Fruit fly (Drosophila melanogaster) whole organism, embryonic: Measurements from ENCODE around the gene Sec23.

ENCODE experiments used
- Ada2b ChIP-seq: fragments of 200-800 bp; sonication (Bioruptor generic); IDR thresholded peaks from 2 replicates; pipeline ENCODE4 v1.3.6; 2022; ENCODE audit warnings: missing biosample characterization, missing genetic modification characterization
- CG10462 ChIP-seq: fragments of 200-800 bp; sonication (Bioruptor generic); optimal IDR thresholded peaks from 2 replicates; lab custom pipeline; 2016; ENCODE audit warnings: missing biosample characterization, missing genetic modification characterization
- CG11093 ChIP-seq: fragments of 200-800 bp; sonication (Bioruptor generic); IDR thresholded peaks from 3 replicates; pipeline ENCODE4 v1.3.6; 2022; ENCODE audit warnings: missing biosample characterization, missing genetic modification characterization
- CG14710 ChIP-seq: fragments of 200-800 bp; sonication (Bioruptor generic); optimal IDR thresholded peaks from 3 replicates; lab custom pipeline; 2019; ENCODE audit warnings: missing biosample characterization, mild to moderate bottlenecking, missing genetic modification characterization, moderate library complexity
- CG15514 ChIP-seq: fragments of 200-800 bp; sonication (Bioruptor generic); optimal IDR thresholded peaks from 3 replicates; lab custom pipeline; 2017; ENCODE audit warnings: missing biosample characterization, missing genetic modification characterization, mild to moderate bottlenecking, moderate library complexity, missing genetic modification reagents
- CG15601 ChIP-seq: fragments of 200-800 bp; sonication (Bioruptor generic); optimal IDR thresholded peaks from 3 replicates; lab custom pipeline; 2019; ENCODE audit warnings: missing biosample characterization, mild to moderate bottlenecking, missing genetic modification characterization, moderate library complexity
- CG1603 ChIP-seq: fragments of 200-800 bp; sonication (Bioruptor generic); optimal IDR thresholded peaks from 2 replicates; lab custom pipeline; 2019; ENCODE audit warnings: missing biosample characterization, mild to moderate bottlenecking, missing genetic modification characterization, moderate library complexity
- CG17328 ChIP-seq: fragments of 200-800 bp; sonication (Bioruptor generic); IDR thresholded peaks from 2 replicates; pipeline ENCODE4 v1.3.6; 2022; ENCODE audit warnings: missing biosample characterization, missing genetic modification characterization
- CG2199 ChIP-seq: fragments of 200-800 bp; sonication (Bioruptor generic); IDR thresholded peaks from 3 replicates; pipeline ENCODE4 v1.3.6; 2022; ENCODE audit warnings: missing biosample characterization, missing genetic modification characterization
- CG31224 ChIP-seq: fragments of 200-800 bp; sonication (Bioruptor generic); IDR thresholded peaks from 2 replicates; pipeline ENCODE4 v1.3.6; 2022; ENCODE audit warnings: missing biosample characterization, missing genetic modification characterization
- CG34224 ChIP-seq: fragments of 200-800 bp; sonication (Bioruptor generic); IDR thresholded peaks from 3 replicates; pipeline ENCODE4 v1.3.6; 2022; ENCODE audit warnings: missing biosample characterization, missing genetic modification characterization; ENCODE audit not compliant: partially characterized antibody
- CG42726 ChIP-seq: fragments of 200-800 bp; sonication (Bioruptor generic); IDR thresholded peaks from 2 replicates; pipeline ENCODE4 v1.3.6; 2022; ENCODE audit warnings: missing biosample characterization, missing genetic modification characterization; ENCODE audit not compliant: partially characterized antibody
- CG4328 ChIP-seq: fragments of 200-800 bp; sonication (Bioruptor generic); optimal IDR thresholded peaks from 3 replicates; lab custom pipeline; 2017; ENCODE audit warnings: missing biosample characterization, missing genetic modification reagents, missing genetic modification characterization
- CG5953 ChIP-seq: fragments of 200-800 bp; sonication (Bioruptor generic); IDR thresholded peaks from 2 replicates; pipeline ENCODE4 v1.3.6; 2022; ENCODE audit warnings: missing biosample characterization, missing genetic modification characterization
- CG7357 ChIP-seq: fragments of 200-800 bp; sonication (Bioruptor generic); IDR thresholded peaks from 3 replicates; pipeline ENCODE4 v1.3.6; 2022; ENCODE audit warnings: missing biosample characterization, missing genetic modification characterization
- CG8359 ChIP-seq: fragments of 200-800 bp; sonication (Bioruptor generic); optimal IDR thresholded peaks from 2 replicates; lab custom pipeline; 2017; ENCODE audit warnings: missing biosample characterization, mild to moderate bottlenecking, missing genetic modification characterization, borderline replicate concordance
- CG8388 ChIP-seq: fragments of 200-800 bp; sonication (Bioruptor generic); optimal IDR thresholded peaks from 2 replicates; lab custom pipeline; 2019; ENCODE audit warnings: missing biosample characterization, mild to moderate bottlenecking, missing genetic modification characterization, moderate library complexity
- CG8924 ChIP-seq: fragments of 200-800 bp; optimal IDR thresholded peaks from 3 replicates; lab custom pipeline; 2019; ENCODE audit warnings: missing biosample characterization, mild to moderate bottlenecking, missing genetic modification characterization, moderate library complexity
- CG9437 ChIP-seq: fragments of 200-800 bp; sonication (Bioruptor generic); optimal IDR thresholded peaks from 2 replicates; lab custom pipeline; 2018; ENCODE audit warnings: missing biosample characterization, mild to moderate bottlenecking, missing genetic modification characterization
- CG9797 ChIP-seq: fragments of 200-800 bp; sonication (Bioruptor generic); optimal IDR thresholded peaks from 3 replicates; lab custom pipeline; 2018; ENCODE audit warnings: missing biosample characterization, mild to moderate bottlenecking, missing genetic modification characterization
- CG9876 ChIP-seq: fragments of 200-800 bp; sonication (Bioruptor generic); optimal IDR thresholded peaks from 2 replicates; lab custom pipeline; 2016; ENCODE audit warnings: missing biosample characterization, missing genetic modification characterization
- Camta ChIP-seq: fragments of 200-800 bp; sonication (Bioruptor generic); optimal IDR thresholded peaks from 2 replicates; lab custom pipeline; 2016; ENCODE audit warnings: missing biosample characterization, missing genetic modification characterization
- Deaf1 ChIP-seq: fragments of 200-800 bp; optimal IDR thresholded peaks from 3 replicates; lab custom pipeline; 2019; ENCODE audit warnings: missing biosample characterization, mild to moderate bottlenecking, missing genetic modification characterization, moderate library complexity
- Elba2 ChIP-seq: fragments of 200-800 bp; sonication (Bioruptor generic); optimal IDR thresholded peaks from 3 replicates; lab custom pipeline; 2016; ENCODE audit warnings: missing biosample characterization, missing genetic modification characterization
- Ets97D ChIP-seq: fragments of 200-800 bp; sonication (Bioruptor generic); optimal IDR thresholded peaks from 3 replicates; lab custom pipeline; 2016; ENCODE audit warnings: missing biosample characterization, missing genetic modification characterization
- H2.0 ChIP-seq: fragments of 200-800 bp; sonication (Bioruptor generic); IDR thresholded peaks from 2 replicates; pipeline ENCODE4 v1.3.6; 2022; ENCODE audit warnings: missing biosample characterization, missing genetic modification characterization
- Jarid2 ChIP-seq: fragments of 200-800 bp; sonication (Bioruptor generic); optimal IDR thresholded peaks from 3 replicates; lab custom pipeline; 2017; ENCODE audit warnings: mild to moderate bottlenecking, missing biosample characterization, missing genetic modification reagents, missing genetic modification characterization
- Mad ChIP-seq: fragments of 200-800 bp; sonication (Bioruptor generic); optimal IDR thresholded peaks from 2 replicates; lab custom pipeline; 2016; ENCODE audit warnings: missing biosample characterization, missing genetic modification characterization
- Opbp ChIP-seq: fragments of 200-800 bp; sonication (Bioruptor generic); IDR thresholded peaks from 3 replicates; pipeline ENCODE4 v1.3.6; 2022; ENCODE audit warnings: missing biosample characterization, missing genetic modification characterization; ENCODE audit not compliant: partially characterized antibody
- Rfx ChIP-seq: fragments of 200-800 bp; sonication (Bioruptor generic); IDR thresholded peaks from 2 replicates; pipeline ENCODE4 v1.3.6; 2022; ENCODE audit warnings: missing biosample characterization, missing genetic modification characterization
- Sry-β ChIP-seq: fragments of 200-800 bp; sonication (Bioruptor generic); optimal IDR thresholded peaks from 2 replicates; lab custom pipeline; 2018; ENCODE audit warnings: missing biosample characterization, mild to moderate bottlenecking, missing genetic modification characterization, moderate library complexity
- Taf1 ChIP-seq: fragments of 200-800 bp; sonication (Bioruptor generic); IDR thresholded peaks from 2 replicates; pipeline ENCODE4 v1.3.6; 2022; ENCODE audit warnings: missing biosample characterization, missing genetic modification characterization
- ara ChIP-seq: fragments of 200-800 bp; sonication (Bioruptor generic); IDR thresholded peaks from 2 replicates; pipeline ENCODE4 v1.3.6; 2022; ENCODE audit warnings: missing biosample characterization, missing genetic modification characterization
- chm ChIP-seq: fragments of 200-800 bp; sonication (Bioruptor generic); IDR thresholded peaks from 2 replicates; pipeline ENCODE4 v1.3.6; 2022; ENCODE audit warnings: missing biosample characterization, missing genetic modification characterization
- ftz-f1 ChIP-seq: fragments of 200-800 bp; sonication (Bioruptor generic); optimal IDR thresholded peaks from 2 replicates; lab custom pipeline; 2016; ENCODE audit warnings: missing biosample characterization, missing genetic modification characterization
- gro ChIP-seq: fragments of 200-800 bp; sonication (Bioruptor generic); optimal IDR thresholded peaks from 2 replicates; lab custom pipeline; 2016; ENCODE audit warnings: missing biosample characterization, missing genetic modification characterization
- hbn ChIP-seq: fragments of 200-800 bp; sonication (Bioruptor generic); IDR thresholded peaks from 2 replicates; pipeline ENCODE4 v1.3.6; 2022; ENCODE audit warnings: missing biosample characterization, missing genetic modification characterization; ENCODE audit not compliant: partially characterized antibody
- inv ChIP-seq: fragments of 200-800 bp; sonication (Bioruptor generic); IDR thresholded peaks from 2 replicates; pipeline ENCODE4 v1.3.6; 2022; ENCODE audit warnings: missing biosample characterization, missing genetic modification characterization; ENCODE audit not compliant: partially characterized antibody
- lab ChIP-seq: fragments of 200-800 bp; sonication (Bioruptor generic); optimal IDR thresholded peaks from 3 replicates; lab custom pipeline; 2017; ENCODE audit warnings: missing biosample characterization, missing genetic modification characterization, mild to moderate bottlenecking, moderate library complexity, missing genetic modification reagents
- luna ChIP-seq: fragments of 200-800 bp; sonication (Bioruptor generic); optimal IDR thresholded peaks from 2 replicates; lab custom pipeline; 2016; ENCODE audit warnings: missing biosample characterization, missing genetic modification characterization
- nmo ChIP-seq: fragments of 200-800 bp; sonication (Bioruptor generic); optimal IDR thresholded peaks from 2 replicates; lab custom pipeline; 2018; ENCODE audit warnings: missing biosample characterization, mild to moderate bottlenecking, missing genetic modification characterization, moderate library complexity
- peb ChIP-seq: fragments of 200-800 bp; sonication (Bioruptor generic); IDR thresholded peaks from 2 replicates; pipeline ENCODE4 v1.3.6; 2022; ENCODE audit warnings: missing biosample characterization, missing genetic modification characterization
- phol ChIP-seq: fragments of 200-800 bp; sonication (Bioruptor generic); optimal IDR thresholded peaks from 3 replicates; lab custom pipeline; 2018; ENCODE audit warnings: missing biosample characterization, mild to moderate bottlenecking, missing genetic modification characterization, moderate library complexity
- pros ChIP-seq: fragments of 200-800 bp; sonication (Bioruptor generic); optimal IDR thresholded peaks from 3 replicates; lab custom pipeline; 2019; ENCODE audit warnings: missing biosample characterization, mild to moderate bottlenecking, missing genetic modification characterization, moderate library complexity
- repo ChIP-seq: fragments of 200-800 bp; sonication (Bioruptor generic); optimal IDR thresholded peaks from 2 replicates; lab custom pipeline; 2016; ENCODE audit warnings: missing biosample characterization, missing genetic modification characterization
- rib ChIP-seq: fragments of 200-800 bp; sonication (Bioruptor generic); IDR thresholded peaks from 2 replicates; pipeline ENCODE4 v1.3.6; 2022; ENCODE audit warnings: missing biosample characterization, missing genetic modification characterization
- shn ChIP-seq: fragments of 200-800 bp; sonication (Bioruptor generic); optimal IDR thresholded peaks from 3 replicates; lab custom pipeline; 2016; ENCODE audit warnings: missing biosample characterization, missing genetic modification characterization
- unc-4 ChIP-seq: fragments of 200-800 bp; sonication (Bioruptor generic); IDR thresholded peaks from 2 replicates; pipeline ENCODE4 v1.3.6; 2022; ENCODE audit warnings: missing biosample characterization, missing genetic modification characterization; ENCODE audit not compliant: partially characterized antibody

Gene Sec23

dm6 chr3R:5622406-5622752 is 26.5 kb upstream of the Sec23 start:
- 0 out of 2 replicates have a peak, but pooled peaks have one; percentile 0 for TF ChIP-seq CG42726
- no peak for TF ChIP-seq chm (GFP tag; lab: Robert Waterston, UW)
- TF ChIP-seq nmo (GFP tag; lab: Kevin White, UChicago), result no peak
- 0 out of 2 replicates have a peak, but pooled peaks have one; percentile 41 for TF ChIP-seq rib (GFP tag; lab: Robert Waterston, UW)
- no peak for TF ChIP-seq pros (GFP tag; lab: Kevin White, UChicago)
- 0 out of 3 replicates have a peak, but pooled peaks have one; percentile 32 for TF ChIP-seq CG2199 (GFP tag; lab: Robert Waterston, UW)
- TF ChIP-seq CG34224 (GFP tag; lab: Robert Waterston, UW), result no peak
- no peak for TF ChIP-seq CG17328
- no peak for TF ChIP-seq CG8388 (GFP tag; lab: Kevin White, UChicago)
- TF ChIP-seq unc-4 (GFP tag; lab: Robert Waterston, UW), result no peak
- no peak for TF ChIP-seq Ada2b (GFP tag; lab: Robert Waterston, UW)

dm6 chr3R:5622985-5623630 is 25.8 kb upstream of the Sec23 start:
- TF ChIP-seq luna (no peak), CG1603 (tag; lab: Kevin White, UChicago) (peak; percentile 81), ftz-f1 (no peak), inv (no peak), CG34224 (GFP tag; lab: Robert Waterston, UW) (no peak), ara (GFP tag; lab: Robert Waterston, UW) (no peak), Ets97D (peak; percentile 63), CG9876 (peak; percentile 51), Jarid2 (GFP tag; lab: Kevin White, UChicago) (peak; percentile 28), CG31224 (no peak), gro (GFP tag; lab: Kevin White, UChicago) (peak; percentile 83), phol (tag; lab: Kevin White, UChicago) (peak; percentile 57), Rfx (GFP tag; lab: Robert Waterston, UW) (no peak), CG8359 (peak; percentile 65), repo (GFP tag; lab: Kevin White, UChicago) (peak; percentile 75), CG14710 (tag; lab: Kevin White, UChicago) (peak; percentile 79), CG15601 (tag; lab: Kevin White, UChicago) (peak; percentile 87), CG8924 (tag; lab: Kevin White, UChicago) (peak; percentile 89), CG9797 (peak; percentile 1), CG11093 (peak; percentile 56; the same call in 1 of the 3 replicates), CG9437 (GFP tag; lab: Kevin White, UChicago) (peak; percentile 37), CG4328 (GFP tag; lab: Kevin White, UChicago) (peak; percentile 89), CG5953 (GFP tag; lab: Robert Waterston, UW) (no peak), H2.0 (GFP tag; lab: Robert Waterston, UW) (no peak), Deaf1 (tag; lab: Kevin White, UChicago) (peak; percentile 37), peb (GFP tag; lab: Robert Waterston, UW) (no peak), Opbp (GFP tag; lab: Robert Waterston, UW) (no peak), CG10462 (GFP tag; lab: Kevin White, UChicago) (peak; percentile 64), Taf1 (no peak), CG7357 (GFP tag; lab: Robert Waterston, UW) (no peak), Camta (GFP tag; lab: Kevin White, UChicago) (peak; percentile 79), shn (GFP tag; lab: Kevin White, UChicago) (peak; percentile 52), hbn (GFP tag; lab: Robert Waterston, UW) (no peak), Mad (GFP tag; lab: Kevin White, UChicago) (peak; percentile 64), Sry-β (GFP tag; lab: Kevin White, UChicago) (peak; percentile 65), CG15514 (GFP tag; lab: Kevin White, UChicago) (peak; percentile 77), lab (GFP tag; lab: Kevin White, UChicago) (peak; percentile 92), Elba2 (GFP tag; lab: Kevin White, UChicago) (no peak)
